Worm (Caenorhabditis elegans) whole organism, L4 larva: ENCODE data around the gene F37C4.6.

Experiments
- F49E8.2 ChIP-seq: sonication (generic microtip); optimal IDR thresholded peaks from 2 replicates; lab custom pipeline; 2016; ENCODE audit warnings: missing compliant biosample characterization, mild to moderate bottlenecking, missing genetic modification characterization, borderline replicate concordance
- Y75B8A.6 ChIP-seq: fragments of 200-800 bp; sonication (Bioruptor generic); IDR thresholded peaks from 2 replicates; pipeline ENCODE4 v1.3.6; 2022; ENCODE audit warnings: missing genetic modification reagents, missing genetic modification characterization, missing compliant biosample characterization
- aha-1 ChIP-seq: fragments of 150-350 bp; peaks from one replicate; lab custom pipeline; 2014; ENCODE audit warnings: missing biosample characterization, missing genetic modification characterization
- dmd-6 ChIP-seq: fragments of 200-800 bp; sonication (Bioruptor generic); IDR thresholded peaks from 2 replicates; pipeline ENCODE4 v1.3.6; 2022; ENCODE audit warnings: missing genetic modification reagents, missing genetic modification characterization, missing compliant biosample characterization
- lim-7 ChIP-seq: fragments of 200-800 bp; sonication (Bioruptor generic); IDR thresholded peaks from 2 replicates; pipeline ENCODE4 v1.3.6; 2022; ENCODE audit warnings: missing genetic modification characterization, missing compliant biosample characterization
- lsy-2 ChIP-seq, 2 experiments: fragments of 150-350 bp in 1 of 2; sonication (generic microtip) in 1 of 2; optimal IDR thresholded peaks; 2 replicates each; lab custom pipeline; 2014 to 2017; ENCODE audit warnings: missing biosample characterization in 2 of 2, missing genetic modification characterization in 2 of 2
- mdl-1 ChIP-seq, 2 experiments: fragments of 150-350 bp in 1 of 2; sonication (generic microtip) in 1 of 2; optimal IDR thresholded peaks; 2 replicates each; lab custom pipeline; 2014 to 2017; ENCODE audit warnings: missing biosample characterization in 2 of 2, missing genetic modification characterization in 2 of 2

Gene F37C4.6

DNA sequence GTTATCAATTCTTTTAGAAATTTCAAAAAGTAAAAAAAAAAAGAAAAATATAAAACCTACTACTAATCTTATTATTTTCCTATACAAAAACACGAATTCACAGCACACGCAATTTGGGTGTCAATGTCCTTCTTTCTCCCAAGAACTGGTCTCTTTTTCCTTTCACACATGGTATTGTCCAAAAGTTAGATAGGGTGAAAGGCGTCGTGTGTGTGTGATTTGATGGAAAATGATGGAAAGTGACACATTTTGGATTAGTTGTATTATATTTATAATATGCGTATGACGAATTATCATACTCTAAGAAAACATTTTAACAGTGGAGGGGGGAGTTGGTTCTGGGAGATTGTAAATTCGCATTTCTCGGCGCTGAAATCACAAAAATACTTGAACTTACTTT is 50.4 kb downstream of the F37C4.6 start:
- TF ChIP-seq F49E8.2 (tag; lab: Kevin White, UChicago): no peak
- TF ChIP-seq dmd-6 (GFP tag; lab: Robert Waterston, UW): no peak
- no peak for TF ChIP-seq Y75B8A.6 (GFP tag; lab: Robert Waterston, UW)
- TF ChIP-seq mdl-1 (tag; optimal IDR thresholded peaks at IDR 0.05; lab: Kevin White, UChicago): peak in 1 of 2 experiments; percentile 15
- TF ChIP-seq lim-7: no peak
- TF ChIP-seq, all 104 proteins: peak for 1

DNA sequence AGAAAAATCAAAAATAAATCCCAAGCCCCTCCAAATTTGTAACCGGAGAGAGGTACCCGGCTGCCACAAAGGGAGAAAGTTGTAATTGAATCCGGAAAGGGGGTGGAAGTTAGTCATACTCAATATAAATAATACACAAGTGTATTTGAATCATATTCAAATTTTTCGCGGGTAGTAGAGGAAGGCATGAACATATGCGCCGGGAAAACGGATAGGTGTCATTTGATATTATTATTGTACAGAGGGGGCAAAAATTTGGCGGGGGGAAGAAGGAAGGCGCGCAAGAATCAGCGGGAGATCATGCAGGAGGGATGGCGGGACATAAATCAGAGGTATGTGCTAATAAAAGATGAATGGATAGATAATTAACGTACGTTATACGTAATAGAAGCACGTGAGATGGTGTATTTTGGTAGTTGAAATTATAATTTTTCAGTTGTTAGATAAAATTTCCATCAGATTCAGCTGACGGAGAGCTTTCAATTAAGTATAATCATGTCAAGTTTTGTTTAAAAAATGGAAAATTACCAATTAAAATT is 51.5 kb downstream of the F37C4.6 start, which contains the start of gene F28F9.3:
F28F9.3 (plus strand) TSS at position 301 of the 539 bp plus-strand sequence.
- no peak for TF ChIP-seq lsy-2 (tag; optimal IDR thresholded peaks at IDR 0.05; lab: Kevin White, UChicago)
- TF ChIP-seq aha-1 (tag; lab: Kevin White, UChicago): peak; percentile 63
